Fruit fly (Drosophila melanogaster): ENCODE measurements around the gene SH3PX1.

SH3PX1 gene

dm6 chr3L:9744060-9744549, 30.5 kb upstream of the SH3PX1 start (continued):
- TF ChIP-seq CG9876 (GFP tag; optimal IDR thresholded peaks at IDR 0.05) (peak; percentile 22), CG7357 (GFP tag; IDR thresholded peaks at IDR 0.05) (peak; percentile 81), CG7987 (GFP tag; optimal IDR thresholded peaks at IDR 0.05) (peak; percentile 63), Deaf1 (tag; optimal IDR thresholded peaks at IDR 0.05) (peak; percentile 72), CG6765 (GFP tag; optimal IDR thresholded peaks at IDR 0.05) (peak; percentile 1), Adf1 (GFP tag; IDR thresholded peaks at IDR 0.05) (no peak), C15 (GFP tag; IDR thresholded peaks at IDR 0.05) (peak; percentile 68; the same call in 1 of the 3 replicates), CG11695 (GFP tag; IDR thresholded peaks at IDR 0.05) (peak; percentile 94), Dip3 (GFP tag; optimal IDR thresholded peaks at IDR 0.05) (peak; percentile 37), CG11093 (GFP tag; IDR thresholded peaks at IDR 0.05) (peak; percentile 82), btn (GFP tag; optimal IDR thresholded peaks at IDR 0.05) (peak; percentile 77), en (GFP tag; optimal IDR thresholded peaks at IDR 0.05) (peak; percentile 76), Six4 (GFP tag; optimal IDR thresholded peaks at IDR 0.05) (peak; percentile 78), Bgb (GFP tag; IDR thresholded peaks at IDR 0.05; ENCODE audit: partially characterized antibody) (no peak), stc (GFP tag; IDR thresholded peaks at IDR 0.05) (peak; percentile 87), CG10565 (GFP tag; optimal IDR thresholded peaks at IDR 0.05) (peak; percentile 71), CG17385 (GFP tag; optimal IDR thresholded peaks at IDR 0.05) (peak; percentile 74), CG2116 (GFP tag; optimal IDR thresholded peaks at IDR 0.05) (peak; percentile 27), CG18011 (GFP tag; optimal IDR thresholded peaks at IDR 0.05) (peak; percentile 24), E2f1 (GFP tag; IDR thresholded peaks at IDR 0.05) (peak; percentile 92), da (GFP tag; optimal IDR thresholded peaks at IDR 0.05) (no peak), dati (GFP tag; IDR thresholded peaks at IDR 0.05) (no peak), ttk (GFP tag; IDR thresholded peaks at IDR 0.05) (peak; percentile 91), Blimp-1 (GFP tag; optimal IDR thresholded peaks at IDR 0.05) (peak; percentile 92), Jarid2 (GFP tag; optimal IDR thresholded peaks at IDR 0.05) (peak; percentile 66), YL-1 (GFP tag; optimal IDR thresholded peaks at IDR 0.05) (peak; percentile 12), dan (GFP tag; IDR thresholded peaks at IDR 0.05) (no peak), org-1 (GFP tag; optimal IDR thresholded peaks at IDR 0.05) (peak; percentile 83), bbx (GFP tag; IDR thresholded peaks at IDR 0.05; ENCODE audit: partially characterized antibody) (no peak), CG3838 (GFP tag; optimal IDR thresholded peaks at IDR 0.05) (no peak), CG17361 (GFP tag; IDR thresholded peaks at IDR 0.05) (peak; percentile 99), CG17568 (GFP tag; optimal IDR thresholded peaks at IDR 0.05) (peak; percentile 17), CG3281 (GFP tag; optimal IDR thresholded peaks at IDR 0.05) (peak; percentile 91), Opbp (GFP tag; IDR thresholded peaks at IDR 0.05; ENCODE audit: partially characterized antibody) (no peak), Ptx1 (GFP tag; IDR thresholded peaks at IDR 0.05) (peak; percentile 92), CG10147 (GFP tag; optimal IDR thresholded peaks at IDR 0.05) (peak; percentile 91), H2.0 (GFP tag; IDR thresholded peaks at IDR 0.05) (peak; percentile 67), Ets97D (GFP tag; optimal IDR thresholded peaks at IDR 0.05) (no peak), PHDP (tag; optimal IDR thresholded peaks at IDR 0.05) (peak; percentile 76), Sry-δ (GFP tag; optimal IDR thresholded peaks at IDR 0.05) (peak; percentile 59), eyg (GFP tag; optimal IDR thresholded peaks at IDR 0.05) (peak; percentile 89), CG6791 (GFP tag; IDR thresholded peaks at IDR 0.05; ENCODE audit: partially characterized antibody) (no peak), Rfx (GFP tag; IDR thresholded peaks at IDR 0.05) (peak; percentile 85), CG12299 (tag; optimal IDR thresholded peaks at IDR 0.05) (peak; percentile 60), CG10979 (tag; optimal IDR thresholded peaks at IDR 0.05) (peak; percentile 96), Bdp1 (GFP tag; optimal IDR thresholded peaks at IDR 0.05) (peak; percentile 5), kah (GFP tag; optimal IDR thresholded peaks at IDR 0.05) (peak; percentile 88), Antp (GFP tag; optimal IDR thresholded peaks at IDR 0.05) (peak; percentile 80), ro (GFP tag; IDR thresholded peaks at IDR 0.05) (peak; percentile 82), CG13424 (tag; optimal IDR thresholded peaks at IDR 0.05) (peak; percentile 87), Elba2 (GFP tag; optimal IDR thresholded peaks at IDR 0.05) (no peak)

Measured in whole organism, embryonic.